Fruit fly (Drosophila melanogaster) whole organism, pupa: Measurements from ENCODE around the gene CG15390.

Experiments
- CG8301 ChIP-seq: fragments of 200-800 bp; sonication (Bioruptor generic); optimal IDR thresholded peaks from 2 replicates; lab custom pipeline; 2018; ENCODE audit warnings: missing biosample characterization, mild to moderate bottlenecking, missing genetic modification characterization
- Ets98B ChIP-seq: fragments of 200-800 bp; sonication (Bioruptor generic); IDR thresholded peaks from 2 replicates; pipeline ENCODE4 v1.3.6; 2022; ENCODE audit warnings: missing biosample characterization, missing genetic modification characterization
- fd96Ca ChIP-seq: fragments of 200-800 bp; sonication (Bioruptor generic); IDR thresholded peaks from 3 replicates; pipeline ENCODE4 v1.3.6; 2022; ENCODE audit warnings: missing biosample characterization, missing genetic modification characterization
- gl ChIP-seq: fragments of 200-800 bp; sonication (Bioruptor generic); optimal IDR thresholded peaks from 2 replicates; lab custom pipeline; 2018; ENCODE audit warnings: missing biosample characterization, mild to moderate bottlenecking, missing genetic modification characterization
- rn ChIP-seq: fragments of 200-800 bp; sonication (Bioruptor generic); IDR thresholded peaks from 2 replicates; pipeline ENCODE4 v1.3.6; 2022; ENCODE audit warnings: missing biosample characterization, missing genetic modification characterization

Gene CG15390

dm6 chr2L:2424497-2424896, 50.0 kb downstream of the CG15390 start, which contains the start of gene CG44139:
TSS of gene CG44139 (plus strand) at chr2L:2424797.
- TF ChIP-seq Ets98B (GFP tag; lab: Robert Waterston, UW), result no peak
- no peak for TF ChIP-seq fd96Ca (GFP tag; lab: Robert Waterston, UW)
- no peak for TF ChIP-seq gl
- no peak for TF ChIP-seq rn
- no peak for TF ChIP-seq CG8301
